Fruit fly (Drosophila melanogaster) whole organism, adult: ENCODE results near the gene scramb2.

Source experiments
- CG11617 ChIP-seq: fragments of 200-800 bp; sonication (Bioruptor generic); optimal IDR thresholded peaks from 2 replicates; lab custom pipeline; 2017; ENCODE audit warnings: mild to moderate bottlenecking, missing biosample characterization, missing genetic modification reagents, missing genetic modification characterization
- CG12768 ChIP-seq: fragments of 200-800 bp; sonication (Bioruptor generic); optimal IDR thresholded peaks from 2 replicates; lab custom pipeline; 2017; ENCODE audit warnings: missing biosample characterization, missing genetic modification characterization, mild to moderate bottlenecking, moderate library complexity, missing genetic modification reagents
- CG1620 ChIP-seq: fragments of 200-800 bp; sonication (Bioruptor generic); optimal IDR thresholded peaks from 2 replicates; lab custom pipeline; 2016; ENCODE audit warnings: missing biosample characterization, missing genetic modification characterization
- CG5204 ChIP-seq: fragments of 200-800 bp; sonication (Bioruptor generic); optimal IDR thresholded peaks from 2 replicates; lab custom pipeline; 2016; ENCODE audit warnings: missing biosample characterization, missing genetic modification characterization
- CG7101 ChIP-seq: fragments of 200-800 bp; sonication (Bioruptor generic); optimal IDR thresholded peaks from 2 replicates; lab custom pipeline; 2018; ENCODE audit warnings: missing biosample characterization, mild to moderate bottlenecking, missing genetic modification characterization, moderate library complexity
- Clk ChIP-seq: fragments of 200-800 bp; sonication (Bioruptor generic); optimal IDR thresholded peaks from 2 replicates; lab custom pipeline; 2017; ENCODE audit warnings: missing biosample characterization, missing genetic modification characterization
- Crg-1 ChIP-seq: fragments of 200-800 bp; sonication (Bioruptor generic); optimal IDR thresholded peaks from 2 replicates; lab custom pipeline; 2016; ENCODE audit warnings: missing biosample characterization, missing genetic modification characterization
- Mnt ChIP-seq: fragments of 200-800 bp; sonication (Bioruptor generic); optimal IDR thresholded peaks from 2 replicates; lab custom pipeline; 2016; ENCODE audit warnings: missing biosample characterization, mild to moderate bottlenecking, missing genetic modification characterization
- cic ChIP-seq: fragments of 200-800 bp; sonication (Bioruptor generic); optimal IDR thresholded peaks from 2 replicates; lab custom pipeline; 2017; ENCODE audit warnings: missing biosample characterization, mild to moderate bottlenecking, missing genetic modification characterization, moderate library complexity
- kay ChIP-seq: fragments of 200-800 bp; sonication (Bioruptor generic); peaks from one replicate; lab custom pipeline; 2016; ENCODE audit warnings: missing biosample characterization, missing genetic modification characterization, borderline replicate concordance
- ovo ChIP-seq: fragments of 200-800 bp; sonication (Bioruptor generic); optimal IDR thresholded peaks from 2 replicates; lab custom pipeline; 2016; ENCODE audit warnings: missing biosample characterization, missing genetic modification characterization
- pad ChIP-seq: fragments of 200-800 bp; sonication (Bioruptor generic); optimal IDR thresholded peaks from 3 replicates; lab custom pipeline; 2017; ENCODE audit warnings: missing biosample characterization, missing genetic modification characterization, mild to moderate bottlenecking, moderate library complexity, missing genetic modification reagents
- tj ChIP-seq: fragments of 200-800 bp; sonication (Bioruptor generic); optimal IDR thresholded peaks from 3 replicates; lab custom pipeline; 2017; ENCODE audit warnings: missing biosample characterization, mild to moderate bottlenecking, missing genetic modification characterization, moderate library complexity
- toe ChIP-seq: fragments of 200-800 bp; sonication (Bioruptor generic); optimal IDR thresholded peaks from 2 replicates; lab custom pipeline; 2016; ENCODE audit warnings: missing biosample characterization, missing genetic modification characterization

- no peak for TF ChIP-seq tj
- TF ChIP-seq CG7101 (tag; lab: Kevin White, UChicago) = no peak
- TF ChIP-seq Mnt (GFP tag; lab: Kevin White, UChicago) = no peak
- TF ChIP-seq ovo (GFP tag; lab: Kevin White, UChicago) = no peak
- TF ChIP-seq kay = no peak
- no peak for TF ChIP-seq CG12768
- TF ChIP-seq CG11617 (GFP tag; lab: Kevin White, UChicago) = no peak
- TF ChIP-seq CG5204 (GFP tag; lab: Kevin White, UChicago) = no peak
- no peak for TF ChIP-seq Crg-1 (GFP tag; lab: Kevin White, UChicago)
- no peak for TF ChIP-seq Clk (GFP tag; lab: Kevin White, UChicago)
- TF ChIP-seq pad (GFP tag; lab: Kevin White, UChicago) = no peak
- no peak for TF ChIP-seq toe (GFP tag; lab: Kevin White, UChicago)
- no peak for TF ChIP-seq cic (GFP tag; lab: Kevin White, UChicago)
- TF ChIP-seq CG1620 = no peak
Observed at dm6 chr3L:3001445-3001844, 45.2 kb downstream of the scramb2 start, which contains the start of gene FMRFaR.
